Worm (Caenorhabditis elegans) whole organism, early embryonic: ENCODE data around the gene frpr-3.

Experiments used
- B0310.2 ChIP-seq: sonication (generic microtip); optimal IDR thresholded peaks from 2 replicates; lab custom pipeline; 2016; ENCODE audit warnings: mild to moderate bottlenecking, missing genetic modification characterization, missing compliant biosample characterization
- F13C5.2 ChIP-seq: sonication (generic microtip); optimal IDR thresholded peaks from 2 replicates; lab custom pipeline; 2017; ENCODE audit warnings: mild to moderate bottlenecking, missing genetic modification characterization, inconsistent platforms, missing compliant biosample characterization
- aly-1 ChIP-seq: sonication (generic microtip); optimal IDR thresholded peaks from 2 replicates; lab custom pipeline; 2016; ENCODE audit warnings: missing genetic modification characterization, missing compliant biosample characterization
- ama-1 ChIP-seq: fragments of 150-350 bp; optimal IDR thresholded peaks from 2 replicates; lab custom pipeline; 2014
- ceh-13 ChIP-seq: fragments of 200-800 bp; sonication (Bioruptor generic); optimal IDR thresholded peaks from 2 replicates; lab custom pipeline; 2018; ENCODE audit warnings: mild to moderate bottlenecking, missing genetic modification characterization, missing compliant biosample characterization
- ceh-36 ChIP-seq: sonication (generic microtip); optimal IDR thresholded peaks from 2 replicates; lab custom pipeline; 2016; ENCODE audit warnings: missing genetic modification characterization, inconsistent platforms, missing compliant biosample characterization
- ets-7 ChIP-seq: sonication (generic microtip); optimal IDR thresholded peaks from 2 replicates; lab custom pipeline; 2016; ENCODE audit warnings: missing genotype, missing genetic modification characterization, missing compliant biosample characterization
- flt-1 ChIP-seq: fragments of 200-800 bp; sonication (Bioruptor generic); IDR thresholded peaks from 2 replicates; pipeline ENCODE4 v1.3.6; 2022; ENCODE audit warnings: missing genetic modification characterization, missing compliant biosample characterization
- hmbx-1 ChIP-seq: sonication (generic microtip); optimal IDR thresholded peaks from 2 replicates; lab custom pipeline; 2016; ENCODE audit warnings: mild to moderate bottlenecking, missing genetic modification characterization, missing compliant biosample characterization
- hmg-4 ChIP-seq: fragments of 200-800 bp; sonication (Bioruptor generic); optimal IDR thresholded peaks from 2 replicates; lab custom pipeline; 2018; ENCODE audit warnings: mild to moderate bottlenecking, missing genetic modification characterization, missing compliant biosample characterization
- hnd-1 ChIP-seq: sonication (generic microtip); optimal IDR thresholded peaks from 2 replicates; lab custom pipeline; 2016; ENCODE audit warnings: missing genetic modification characterization, missing compliant biosample characterization
- pes-1 ChIP-seq: fragments of 200-800 bp; sonication (Bioruptor generic); IDR thresholded peaks from 2 replicates; pipeline ENCODE4 v1.3.6; 2022; ENCODE audit warnings: missing genetic modification reagents, missing genetic modification characterization, missing compliant biosample characterization
- scrt-1 ChIP-seq: fragments of 200-800 bp; sonication (Bioruptor generic); IDR thresholded peaks from 2 replicates; pipeline ENCODE4 v1.3.6; 2022; ENCODE audit warnings: missing genetic modification characterization, missing compliant biosample characterization
- sea-1 ChIP-seq: fragments of 200-800 bp; sonication (Bioruptor generic); conservative IDR thresholded peaks from 2 replicates; pipeline ENCODE4 v1.3.6; 2022; ENCODE audit warnings: missing genetic modification characterization, missing compliant biosample characterization
- tbx-11 ChIP-seq: fragments of 200-800 bp; sonication (Bioruptor generic); IDR thresholded peaks from 2 replicates; pipeline ENCODE4 v1.3.6; 2022; ENCODE audit warnings: missing genetic modification characterization, missing compliant biosample characterization
- tbx-37 ChIP-seq: fragments of 200-800 bp; sonication (Bioruptor generic); conservative IDR thresholded peaks from 2 replicates; pipeline ENCODE4 v1.3.6; 2022; ENCODE audit warnings: missing genetic modification reagents, missing genetic modification characterization, missing compliant biosample characterization
- tra-4 ChIP-seq: sonication (generic microtip); optimal IDR thresholded peaks from 2 replicates; lab custom pipeline; 2017; ENCODE audit warnings: missing genetic modification characterization, missing compliant biosample characterization

The frpr-3 gene

ce11 chrV:7804801-7805163 lies 33.7 kb downstream of the frpr-3 start, which contains the start of gene xpo-1:
Gene xpo-1 (plus strand): TSS chrV:7805064.
- TF ChIP-seq F13C5.2 (tag; lab: Kevin White, UChicago) (no peak), ceh-13 (GFP tag; lab: Kevin White, UChicago) (no peak), sea-1 (GFP tag; lab: Robert Waterston, UW) (no peak), tbx-37 (GFP tag; lab: Robert Waterston, UW) (no peak), hmg-4 (GFP tag; lab: Kevin White, UChicago) (no peak), scrt-1 (GFP tag; lab: Robert Waterston, UW) (no peak), tra-4 (no peak), hmbx-1 (tag; lab: Kevin White, UChicago) (no peak), ceh-36 (tag; lab: Kevin White, UChicago) (no peak), hnd-1 (no peak), ets-7 (no peak), aly-1 (no peak)

- TF ChIP-seq flt-1 (no peak), aly-1 (no peak), tbx-37 (GFP tag; lab: Robert Waterston, UW) (no peak)
Measured at ce11 chrV:7806629-7807028, 35.6 kb downstream of the frpr-3 start.

- no peak for TF ChIP-seq tbx-37 (GFP tag; lab: Robert Waterston, UW)
- no peak for TF ChIP-seq tra-4
- no peak for TF ChIP-seq F13C5.2 (tag; lab: Kevin White, UChicago)
- TF ChIP-seq B0310.2 (tag; lab: Kevin White, UChicago), result no peak
- no peak for TF ChIP-seq flt-1
- no peak for TF ChIP-seq ama-1 (lab: Kevin White, UChicago)
- TF ChIP-seq ets-7, result no peak
- TF ChIP-seq hmbx-1 (tag; lab: Kevin White, UChicago), result no peak
Measured at ce11 chrV:7808444-7808843, 37.4 kb downstream of the frpr-3 start.

ce11 chrV:7809320-7810256 lies 38.5 kb downstream of the frpr-3 start, which contains the start of gene ZK742.3:
Gene ZK742.3 (minus strand): TSS chrV:7809912.
- TF ChIP-seq B0310.2 (tag; lab: Kevin White, UChicago) (no peak), flt-1 (no peak), ets-7 (no peak), tra-4 (no peak), aly-1 (no peak), scrt-1 (GFP tag; lab: Robert Waterston, UW) (no peak), hmg-4 (GFP tag; lab: Kevin White, UChicago) (no peak), tbx-11 (no peak), hnd-1 (no peak), F13C5.2 (tag; lab: Kevin White, UChicago) (no peak), hmbx-1 (tag; lab: Kevin White, UChicago) (no peak), ceh-13 (GFP tag; lab: Kevin White, UChicago) (no peak), pes-1 (GFP tag; lab: Robert Waterston, UW) (no peak), ama-1 (lab: Kevin White, UChicago) (no peak)

- no peak for TF ChIP-seq sea-1 (GFP tag; lab: Robert Waterston, UW)
- TF ChIP-seq tra-4, result no peak
- no peak for TF ChIP-seq flt-1
- TF ChIP-seq ceh-36 (tag; lab: Kevin White, UChicago), result no peak
Measured at ce11 chrV:7810591-7810990, 39.5 kb downstream of the frpr-3 start.

ce11 chrV:7811758-7812157 lies 40.7 kb downstream of the frpr-3 start, which contains the start of gene ZK742.4:
Gene ZK742.4 (minus strand): TSS chrV:7811792.
- no peak for TF ChIP-seq flt-1
- TF ChIP-seq hmbx-1 (tag; lab: Kevin White, UChicago), result no peak
- TF ChIP-seq ama-1 (lab: Kevin White, UChicago), result no peak
- no peak for TF ChIP-seq hnd-1
- TF ChIP-seq F13C5.2 (tag; lab: Kevin White, UChicago), result no peak
- TF ChIP-seq tbx-11, result no peak
- TF ChIP-seq sea-1 (GFP tag; lab: Robert Waterston, UW), result no peak
- no peak for TF ChIP-seq pes-1 (GFP tag; lab: Robert Waterston, UW)
- no peak for TF ChIP-seq scrt-1 (GFP tag; lab: Robert Waterston, UW)
- no peak for TF ChIP-seq ceh-13 (GFP tag; lab: Kevin White, UChicago)
- no peak for TF ChIP-seq ceh-36 (tag; lab: Kevin White, UChicago)

- TF ChIP-seq scrt-1 (GFP tag; lab: Robert Waterston, UW), result no peak
- TF ChIP-seq sea-1 (GFP tag; lab: Robert Waterston, UW), result no peak
- TF ChIP-seq tbx-37 (GFP tag; lab: Robert Waterston, UW), result no peak
- TF ChIP-seq hnd-1, result no peak
- TF ChIP-seq ama-1 (lab: Kevin White, UChicago), result no peak
- no peak for TF ChIP-seq B0310.2 (tag; lab: Kevin White, UChicago)
Measured at ce11 chrV:7814601-7815000, 43.5 kb downstream of the frpr-3 start, which contains the start of gene ZK742.6. Gene ZK742.6 (minus strand): TSS chrV:7814942.

ce11 chrV:7816486-7816885 lies 45.4 kb downstream of the frpr-3 start:
- no peak for TF ChIP-seq flt-1
